Fruit fly (Drosophila melanogaster): ENCODE data around the gene upd3.

Gene upd3

DNA sequence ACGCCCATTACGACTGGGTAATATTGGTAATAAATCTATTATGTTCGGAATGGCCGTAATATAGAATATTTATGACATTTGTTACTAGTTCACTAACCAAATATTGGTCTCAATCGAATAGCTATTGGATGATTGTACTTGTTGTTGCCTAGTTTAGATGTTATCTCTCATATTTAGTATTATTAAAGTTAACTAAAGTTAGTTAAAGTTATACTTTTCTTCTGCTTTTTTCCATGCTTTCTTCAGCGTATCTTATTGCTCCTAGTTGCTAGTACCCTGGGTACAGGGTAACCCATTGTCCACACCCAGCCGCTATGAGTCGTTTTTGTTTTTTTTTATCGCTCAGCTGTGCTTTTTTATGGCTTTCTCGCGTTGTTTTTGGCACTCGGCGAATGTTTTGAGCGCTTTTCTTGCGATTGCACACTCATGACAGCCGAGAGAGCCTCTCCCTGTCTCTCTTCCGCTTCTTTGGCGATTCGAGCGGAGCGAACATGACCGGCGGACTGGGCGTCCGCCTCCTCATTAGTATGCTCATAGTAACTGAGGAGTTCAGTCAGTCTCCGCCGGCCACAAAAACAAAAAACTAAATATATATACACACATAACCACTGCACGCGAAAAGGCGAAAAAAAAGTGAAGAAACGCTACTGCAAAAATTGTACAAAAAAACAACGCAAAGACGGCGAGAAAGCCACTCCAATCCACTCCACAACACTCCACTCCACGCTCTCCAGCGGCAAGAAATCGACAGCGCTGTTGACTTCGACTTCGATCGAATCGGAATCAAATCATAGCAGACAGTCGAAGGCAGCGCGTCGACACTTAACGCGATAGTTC lies at the start of gene upd3:
upd3 (plus strand) TSS at position 749 of the 837 bp plus-strand sequence.
- TF ChIP-seq usp (GFP tag; optimal IDR thresholded peaks at IDR 0.05) (no peak), Dll (optimal IDR thresholded peaks at IDR 0.05) (peak; percentile 53), CG8478 (optimal IDR thresholded peaks at IDR 0.05) (no peak), EcR (GFP tag; optimal IDR thresholded peaks at IDR 0.05) (no peak), psq (optimal IDR thresholded peaks at IDR 0.05) (no peak), pan (optimal IDR thresholded peaks at IDR 0.05) (peak; percentile 59)

- TF ChIP-seq CG8478 (optimal IDR thresholded peaks at IDR 0.05) (no peak), EcR (GFP tag; optimal IDR thresholded peaks at IDR 0.05) (no peak), Dll (optimal IDR thresholded peaks at IDR 0.05) (no peak), pan (optimal IDR thresholded peaks at IDR 0.05) (no peak), psq (optimal IDR thresholded peaks at IDR 0.05) (no peak), usp (GFP tag; optimal IDR thresholded peaks at IDR 0.05) (no peak)
These were observed 39.1 kb upstream of the upd3 start for dm6 chrX:18237886-18238285.

- TF ChIP-seq EcR (GFP tag; optimal IDR thresholded peaks at IDR 0.05) (no peak), CG8478 (optimal IDR thresholded peaks at IDR 0.05) (no peak), pan (optimal IDR thresholded peaks at IDR 0.05) (no peak), psq (optimal IDR thresholded peaks at IDR 0.05) (no peak), usp (GFP tag; optimal IDR thresholded peaks at IDR 0.05) (no peak), Dll (optimal IDR thresholded peaks at IDR 0.05) (no peak)
These were observed 38.6 kb upstream of the upd3 start for dm6 chrX:18238449-18238848.

DNA sequence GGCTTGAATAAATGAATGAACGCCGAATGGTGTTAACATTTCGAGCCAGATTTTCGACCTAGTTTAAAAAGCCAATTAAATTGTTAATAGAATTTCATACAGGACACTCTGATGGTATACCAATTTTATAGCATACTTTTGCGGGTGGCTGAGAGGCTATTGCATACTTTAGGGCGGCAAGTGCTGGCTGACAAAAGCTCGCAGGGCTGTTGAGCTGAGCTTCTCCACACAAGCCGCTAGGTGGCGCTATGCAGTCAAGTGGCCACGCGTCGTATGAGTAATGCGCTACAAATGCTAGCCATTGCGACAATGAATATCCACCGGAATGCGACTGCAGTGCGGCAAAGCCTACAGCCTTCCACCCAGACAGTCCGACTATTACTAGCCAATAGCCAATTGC lies 37.7 kb upstream of the upd3 start:
- TF ChIP-seq usp (GFP tag; optimal IDR thresholded peaks at IDR 0.05) (no peak), Dll (optimal IDR thresholded peaks at IDR 0.05) (no peak), psq (optimal IDR thresholded peaks at IDR 0.05) (no peak), EcR (GFP tag; optimal IDR thresholded peaks at IDR 0.05) (no peak), CG8478 (optimal IDR thresholded peaks at IDR 0.05) (no peak)

DNA sequence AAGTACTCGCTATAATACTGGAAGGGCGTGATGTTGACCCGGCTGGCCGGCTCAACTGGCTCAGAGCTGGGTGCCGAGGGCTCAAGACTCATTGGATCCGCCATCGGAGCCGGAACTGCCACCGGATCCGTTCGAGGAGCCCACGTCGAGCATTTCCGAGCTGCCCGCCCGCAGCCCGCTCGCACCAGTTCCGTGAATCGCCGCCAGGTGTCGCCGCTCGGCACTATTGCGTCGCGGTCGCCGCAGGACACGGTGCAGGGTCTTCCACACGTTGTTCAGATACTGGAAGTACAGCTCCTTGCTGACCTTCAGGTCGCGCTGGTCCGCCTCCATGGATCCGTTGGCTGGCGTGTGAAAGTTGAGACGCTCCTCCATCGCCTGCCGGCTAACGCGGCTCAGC lies 35.8 kb upstream of the upd3 start:
- TF ChIP-seq psq (optimal IDR thresholded peaks at IDR 0.05) (no peak), Dll (optimal IDR thresholded peaks at IDR 0.05) (no peak), EcR (GFP tag; optimal IDR thresholded peaks at IDR 0.05) (no peak), usp (GFP tag; optimal IDR thresholded peaks at IDR 0.05) (no peak), CG8478 (optimal IDR thresholded peaks at IDR 0.05) (no peak), pan (optimal IDR thresholded peaks at IDR 0.05) (no peak)

- TF ChIP-seq CG8478 (optimal IDR thresholded peaks at IDR 0.05) (no peak), psq (optimal IDR thresholded peaks at IDR 0.05) (no peak), pan (optimal IDR thresholded peaks at IDR 0.05) (no peak), usp (GFP tag; optimal IDR thresholded peaks at IDR 0.05) (no peak), EcR (GFP tag; optimal IDR thresholded peaks at IDR 0.05) (no peak), Dll (optimal IDR thresholded peaks at IDR 0.05) (no peak)
These were observed 34.0 kb upstream of the upd3 start, which contains the start of gene upd2 for dm6 chrX:18243184-18243375. Gene upd2 (minus strand): TSS chrX:18243284.

dm6 chrX:18243376-18244272 lies 33.4 kb upstream of the upd3 start:
- TF ChIP-seq Dll (optimal IDR thresholded peaks at IDR 0.05): peak; percentile 70
- TF ChIP-seq usp (GFP tag; optimal IDR thresholded peaks at IDR 0.05): no peak

- TF ChIP-seq psq (optimal IDR thresholded peaks at IDR 0.05): no peak
- no peak for TF ChIP-seq Dll (optimal IDR thresholded peaks at IDR 0.05)
- no peak for TF ChIP-seq CG8478 (optimal IDR thresholded peaks at IDR 0.05)
- TF ChIP-seq pan (optimal IDR thresholded peaks at IDR 0.05): no peak
- TF ChIP-seq usp (GFP tag; optimal IDR thresholded peaks at IDR 0.05): no peak
- TF ChIP-seq EcR (GFP tag; optimal IDR thresholded peaks at IDR 0.05): no peak
These were observed 31.9 kb upstream of the upd3 start for dm6 chrX:18245182-18245581.

dm6 chrX:18246842-18247241 lies 30.2 kb upstream of the upd3 start:
- no peak for TF ChIP-seq CG8478 (optimal IDR thresholded peaks at IDR 0.05)
- TF ChIP-seq usp (GFP tag; optimal IDR thresholded peaks at IDR 0.05): no peak
- TF ChIP-seq EcR (GFP tag; optimal IDR thresholded peaks at IDR 0.05): no peak
- no peak for TF ChIP-seq psq (optimal IDR thresholded peaks at IDR 0.05)
- no peak for TF ChIP-seq pan (optimal IDR thresholded peaks at IDR 0.05)
- TF ChIP-seq Dll (optimal IDR thresholded peaks at IDR 0.05): no peak

dm6 chrX:18248267-18248666 lies 28.8 kb upstream of the upd3 start:
- TF ChIP-seq psq (optimal IDR thresholded peaks at IDR 0.05) (no peak), usp (GFP tag; optimal IDR thresholded peaks at IDR 0.05) (no peak), CG8478 (optimal IDR thresholded peaks at IDR 0.05) (no peak), Dll (optimal IDR thresholded peaks at IDR 0.05) (no peak), pan (optimal IDR thresholded peaks at IDR 0.05) (no peak), EcR (GFP tag; optimal IDR thresholded peaks at IDR 0.05) (no peak)

dm6 chrX:18251910-18252309 lies 25.1 kb upstream of the upd3 start:
- TF ChIP-seq psq (optimal IDR thresholded peaks at IDR 0.05) (no peak), usp (GFP tag; optimal IDR thresholded peaks at IDR 0.05) (no peak), pan (optimal IDR thresholded peaks at IDR 0.05) (no peak), CG8478 (optimal IDR thresholded peaks at IDR 0.05) (no peak), EcR (GFP tag; optimal IDR thresholded peaks at IDR 0.05) (no peak)

DNA sequence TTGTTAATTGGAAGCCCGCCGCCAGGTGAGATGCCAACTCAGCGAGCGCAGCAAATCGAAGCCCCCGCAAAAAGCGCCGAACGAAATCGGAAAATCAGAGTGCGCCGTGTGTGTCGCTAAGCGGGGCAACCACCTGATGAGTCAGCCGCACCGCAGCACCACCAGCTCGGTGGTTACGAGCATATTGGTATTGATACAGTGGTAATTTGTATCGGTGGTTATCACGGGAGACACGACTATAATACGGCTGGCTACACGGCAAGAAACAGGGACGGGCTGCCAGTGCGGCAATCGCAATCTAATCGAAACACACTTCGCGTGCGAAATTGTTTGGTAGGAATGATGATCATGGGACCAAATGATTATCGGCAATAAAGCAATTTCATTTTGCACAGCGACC lies 23.3 kb upstream of the upd3 start:
- TF ChIP-seq psq (optimal IDR thresholded peaks at IDR 0.05): no peak
- no peak for TF ChIP-seq usp (GFP tag; optimal IDR thresholded peaks at IDR 0.05)
- TF ChIP-seq pan (optimal IDR thresholded peaks at IDR 0.05): no peak
- TF ChIP-seq CG8478 (optimal IDR thresholded peaks at IDR 0.05): no peak
- TF ChIP-seq EcR (GFP tag; optimal IDR thresholded peaks at IDR 0.05): no peak
- no peak for TF ChIP-seq Dll (optimal IDR thresholded peaks at IDR 0.05)
